Fruit fly (Drosophila melanogaster): ENCODE measurements around the gene CG5521.

Gene CG5521

DNA sequence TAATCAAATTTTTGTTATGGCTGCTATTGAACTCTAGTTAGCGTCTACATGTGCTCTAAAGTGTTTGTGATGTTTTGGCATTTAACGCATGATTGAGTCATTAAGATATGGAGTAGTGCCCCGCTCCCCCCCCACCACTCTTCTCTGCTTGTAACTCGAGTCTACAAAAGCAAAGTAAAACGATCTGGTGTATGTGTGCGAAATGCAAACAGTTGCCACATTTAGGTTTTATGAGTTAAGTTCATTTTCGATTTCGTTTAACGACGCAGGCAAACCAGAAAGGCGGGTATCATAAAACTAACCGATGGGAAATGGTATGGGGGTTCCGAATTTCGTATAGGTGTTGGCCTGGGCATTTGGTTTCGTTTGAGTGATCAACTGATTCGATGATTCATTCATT, 32.2 kb upstream of the CG5521 start:
- no peak for TF ChIP-seq CG8159 (tag; optimal IDR thresholded peaks at IDR 0.05)
- no peak for TF ChIP-seq Pif1A (GFP tag; optimal IDR thresholded peaks at IDR 0.05)
- no peak for TF ChIP-seq Ets98B (GFP tag; IDR thresholded peaks at IDR 0.05)
- no peak for TF ChIP-seq Snoo (tag; optimal IDR thresholded peaks at IDR 0.05)
- TF ChIP-seq CG15710 (tag; optimal IDR thresholded peaks at IDR 0.05), result no peak

DNA sequence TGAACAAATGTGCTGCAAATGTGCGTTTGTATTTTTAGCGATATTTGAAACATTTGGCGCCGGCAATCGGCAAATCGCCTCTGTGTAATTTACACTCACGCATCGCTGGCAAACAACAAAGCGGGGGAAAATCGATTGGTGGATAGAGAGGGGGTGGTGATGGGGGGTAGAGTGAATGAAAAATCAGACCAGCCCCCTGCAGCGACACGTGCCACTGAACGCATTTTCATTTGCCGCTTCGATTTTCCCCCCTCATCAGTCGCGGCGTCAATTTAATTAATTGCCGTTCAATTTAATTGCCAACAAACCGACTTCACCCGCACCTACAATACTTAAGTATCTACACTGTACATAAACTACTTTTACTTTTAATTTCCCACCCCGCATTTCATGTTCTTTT, 31.3 kb upstream of the CG5521 start:
- TF ChIP-seq CG4496 (GFP tag; IDR thresholded peaks at IDR 0.05) (no peak), CG14655 (GFP tag; optimal IDR thresholded peaks at IDR 0.05) (no peak), CG8159 (tag; optimal IDR thresholded peaks at IDR 0.05) (no peak), CG32121 (GFP tag; IDR thresholded peaks at IDR 0.05) (0 out of 2 replicates have a peak, but pooled peaks have one; percentile 37), Pif1A (GFP tag; optimal IDR thresholded peaks at IDR 0.05) (no peak)

DNA sequence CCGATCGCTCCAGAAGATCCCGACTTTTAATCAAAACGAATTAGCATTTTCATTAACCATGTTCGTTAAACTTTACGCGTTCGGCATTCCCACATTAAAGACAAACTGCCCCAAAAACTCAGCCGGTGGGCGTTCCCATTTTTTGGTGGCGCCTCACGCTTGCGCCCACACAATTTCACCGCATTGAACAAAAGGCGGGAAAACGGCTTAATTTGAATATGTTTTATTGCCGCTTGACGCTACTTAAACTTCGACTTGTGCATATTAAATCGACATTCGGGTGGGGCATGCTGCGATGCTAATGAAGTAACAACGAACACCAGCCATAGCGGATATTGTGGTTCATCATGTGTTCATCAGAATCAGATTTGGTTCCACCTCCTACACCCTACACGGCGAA, 30.2 kb upstream of the CG5521 start:
- TF ChIP-seq CG15710 (tag; optimal IDR thresholded peaks at IDR 0.05) (no peak), CG14655 (GFP tag; optimal IDR thresholded peaks at IDR 0.05) (no peak), EcR (GFP tag; optimal IDR thresholded peaks at IDR 0.05) (no peak), CG32121 (GFP tag; IDR thresholded peaks at IDR 0.05) (no peak), gl (tag; optimal IDR thresholded peaks at IDR 0.05) (no peak), CG8301 (tag; optimal IDR thresholded peaks at IDR 0.05) (no peak), Ets98B (GFP tag; IDR thresholded peaks at IDR 0.05) (no peak), CG9948 (tag; optimal IDR thresholded peaks at IDR 0.05) (no peak), CG10348 (GFP tag; IDR thresholded peaks at IDR 0.05) (no peak), CG17806 (tag; optimal IDR thresholded peaks at IDR 0.05) (no peak), CG8159 (tag; optimal IDR thresholded peaks at IDR 0.05) (no peak), CG12605 (GFP tag; IDR thresholded peaks at IDR 0.05) (no peak), Pif1A (GFP tag; optimal IDR thresholded peaks at IDR 0.05) (no peak), D1 (tag; optimal IDR thresholded peaks at IDR 0.05) (no peak), rn (GFP tag; IDR thresholded peaks at IDR 0.05) (no peak)

DNA sequence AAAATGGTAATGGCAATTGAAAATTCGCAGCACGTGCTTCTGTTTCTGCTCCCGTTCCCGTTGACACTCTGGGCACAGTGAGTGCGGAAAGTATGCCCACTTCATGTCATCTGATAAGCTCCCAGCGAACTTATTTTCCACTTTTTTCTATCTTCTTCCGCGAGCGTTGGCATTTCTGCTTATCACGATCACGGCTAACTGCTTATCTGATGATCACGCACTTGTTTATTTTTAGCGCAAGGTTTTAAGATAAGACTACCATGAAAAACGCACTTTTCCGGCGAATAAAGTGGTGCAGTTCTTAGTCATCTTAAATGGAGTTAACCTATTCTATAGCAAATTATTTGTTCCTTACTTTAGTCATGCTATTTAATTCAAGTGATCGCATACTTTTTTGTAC, 29.3 kb upstream of the CG5521 start:
- TF ChIP-seq CG4496 (GFP tag; IDR thresholded peaks at IDR 0.05) (peak; percentile 21; the same call in 1 of the 3 replicates), Pif1A (GFP tag; optimal IDR thresholded peaks at IDR 0.05) (peak; percentile 47), CG10348 (GFP tag; IDR thresholded peaks at IDR 0.05) (no peak), Pif1B (GFP tag; optimal IDR thresholded peaks at IDR 0.05) (no peak), CG13204 (GFP tag; optimal IDR thresholded peaks at IDR 0.05) (no peak), Ets98B (GFP tag; IDR thresholded peaks at IDR 0.05) (no peak), CG15710 (tag; optimal IDR thresholded peaks at IDR 0.05) (peak; percentile 7), gl (tag; optimal IDR thresholded peaks at IDR 0.05) (no peak), CG8301 (tag; optimal IDR thresholded peaks at IDR 0.05) (peak; percentile 65), CG17806 (tag; optimal IDR thresholded peaks at IDR 0.05) (no peak), CG12605 (GFP tag; IDR thresholded peaks at IDR 0.05) (no peak), CG8159 (tag; optimal IDR thresholded peaks at IDR 0.05) (peak; percentile 46), D1 (tag; optimal IDR thresholded peaks at IDR 0.05) (no peak), CG32121 (GFP tag; IDR thresholded peaks at IDR 0.05) (no peak), CG34367 (tag; optimal IDR thresholded peaks at IDR 0.05) (no peak), EcR (GFP tag; optimal IDR thresholded peaks at IDR 0.05) (no peak), CG14655 (GFP tag; optimal IDR thresholded peaks at IDR 0.05) (peak; percentile 76), rn (GFP tag; IDR thresholded peaks at IDR 0.05) (no peak), CG9948 (tag; optimal IDR thresholded peaks at IDR 0.05) (peak; percentile 37), fd96Ca (GFP tag; IDR thresholded peaks at IDR 0.05) (no peak), Snoo (tag; optimal IDR thresholded peaks at IDR 0.05) (peak; percentile 33)

DNA sequence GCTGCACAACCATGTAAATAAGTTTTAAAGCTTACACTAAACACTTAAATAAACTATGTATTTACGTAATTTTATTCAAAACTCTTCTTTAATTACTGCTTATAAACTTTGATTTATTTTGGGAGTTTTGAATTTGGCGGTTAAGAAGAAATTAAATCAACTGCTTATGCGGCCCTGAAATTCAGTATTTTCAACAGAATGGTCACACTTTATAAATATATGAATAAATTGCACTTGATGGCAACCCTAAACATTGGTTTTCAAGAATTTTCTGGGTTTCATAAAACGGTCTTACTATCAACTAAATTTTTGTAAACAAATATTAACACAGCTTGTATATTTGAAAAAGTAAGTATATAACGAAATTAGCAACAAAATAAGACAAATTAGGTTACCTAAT, 21.5 kb upstream of the CG5521 start, which contains the start of gene CG14252:
Gene CG14252, plus strand, starts transcription at position 302 of the 400 bp plus-strand sequence.
- TF ChIP-seq CG8301 (tag; optimal IDR thresholded peaks at IDR 0.05), result no peak
- no peak for TF ChIP-seq Snoo (tag; optimal IDR thresholded peaks at IDR 0.05)
- TF ChIP-seq Ets98B (GFP tag; IDR thresholded peaks at IDR 0.05), result no peak
- no peak for TF ChIP-seq CG17806 (tag; optimal IDR thresholded peaks at IDR 0.05)
- TF ChIP-seq CG9948 (tag; optimal IDR thresholded peaks at IDR 0.05), result no peak
- no peak for TF ChIP-seq CG8159 (tag; optimal IDR thresholded peaks at IDR 0.05)
- TF ChIP-seq Pif1B (GFP tag; optimal IDR thresholded peaks at IDR 0.05), result no peak
- no peak for TF ChIP-seq rn (GFP tag; IDR thresholded peaks at IDR 0.05)
- no peak for TF ChIP-seq CG14655 (GFP tag; optimal IDR thresholded peaks at IDR 0.05)
- no peak for TF ChIP-seq CG34367 (tag; optimal IDR thresholded peaks at IDR 0.05)
- no peak for TF ChIP-seq CG12605 (GFP tag; IDR thresholded peaks at IDR 0.05)
- no peak for TF ChIP-seq gl (tag; optimal IDR thresholded peaks at IDR 0.05)
- no peak for TF ChIP-seq CG13204 (GFP tag; optimal IDR thresholded peaks at IDR 0.05)

DNA sequence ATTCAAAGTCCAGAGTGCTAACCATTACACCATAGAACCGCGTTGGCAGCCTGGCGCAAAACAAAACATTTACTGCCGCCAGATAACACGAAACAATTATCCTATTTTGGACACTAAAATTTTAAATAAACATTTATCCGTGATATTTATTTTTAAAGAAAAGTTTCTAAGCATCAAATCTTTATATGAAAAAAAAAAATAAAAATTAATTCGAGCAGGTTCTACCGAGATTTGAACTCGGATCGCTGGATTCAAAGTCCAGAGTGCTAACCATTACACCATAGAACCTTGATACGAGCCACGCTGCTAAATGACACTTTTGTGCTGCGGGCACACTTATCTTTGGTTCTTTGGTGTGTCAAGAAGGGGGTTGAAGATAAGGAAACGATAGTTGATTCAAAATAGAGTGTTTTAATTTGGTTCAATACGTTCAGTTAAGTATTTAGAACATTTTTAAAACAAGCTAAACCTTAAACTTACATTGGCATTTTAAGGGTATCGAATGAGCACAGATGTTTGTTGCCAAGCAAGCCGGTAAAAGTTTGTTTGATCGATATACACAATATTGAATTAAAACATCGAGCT, 19.3 kb upstream of the CG5521 start, which contains the start of gene Spag1:
Gene Spag1, plus strand, starts transcription at position 535 of the 585 bp plus-strand sequence.
- TF ChIP-seq D1 (tag; optimal IDR thresholded peaks at IDR 0.05), result peak; percentile 35
- TF ChIP-seq CG15710 (tag; optimal IDR thresholded peaks at IDR 0.05), result peak; percentile 5
- TF ChIP-seq fd96Ca (GFP tag; IDR thresholded peaks at IDR 0.05), result no peak
- TF ChIP-seq CG4496 (GFP tag; IDR thresholded peaks at IDR 0.05), result no peak
- TF ChIP-seq EcR (GFP tag; optimal IDR thresholded peaks at IDR 0.05), result peak; percentile 31
- peak; percentile 58 for TF ChIP-seq gl (tag; optimal IDR thresholded peaks at IDR 0.05)
- TF ChIP-seq rn (GFP tag; IDR thresholded peaks at IDR 0.05), result no peak
- peak; percentile 3 for TF ChIP-seq CG8159 (tag; optimal IDR thresholded peaks at IDR 0.05)
- no peak for TF ChIP-seq CG14655 (GFP tag; optimal IDR thresholded peaks at IDR 0.05)
- no peak for TF ChIP-seq CG9948 (tag; optimal IDR thresholded peaks at IDR 0.05)
- no peak for TF ChIP-seq CG34367 (tag; optimal IDR thresholded peaks at IDR 0.05)
- no peak for TF ChIP-seq CG13204 (GFP tag; optimal IDR thresholded peaks at IDR 0.05)
- peak; percentile 34 for TF ChIP-seq Pif1A (GFP tag; optimal IDR thresholded peaks at IDR 0.05)
- peak; percentile 45 for TF ChIP-seq CG17806 (tag; optimal IDR thresholded peaks at IDR 0.05)
- peak; percentile 68 for TF ChIP-seq Pif1B (GFP tag; optimal IDR thresholded peaks at IDR 0.05)
- peak; percentile 26 for TF ChIP-seq CG8301 (tag; optimal IDR thresholded peaks at IDR 0.05)
- peak; percentile 38; the same call in 1 of the 2 replicates for TF ChIP-seq Ets98B (GFP tag; IDR thresholded peaks at IDR 0.05)
- TF ChIP-seq CG10348 (GFP tag; IDR thresholded peaks at IDR 0.05), result no peak
- TF ChIP-seq Snoo (tag; optimal IDR thresholded peaks at IDR 0.05), result peak; percentile 3
- TF ChIP-seq CG12605 (GFP tag; IDR thresholded peaks at IDR 0.05), result peak; percentile 70
- TF ChIP-seq CG32121 (GFP tag; IDR thresholded peaks at IDR 0.05), result no peak

Measured in whole organism, pupa.